Fruit fly (Drosophila melanogaster): ENCODE data around the gene CG31643.

Gene CG31643

dm6 chr2L:6034344-6034743 lies 3.6 kb upstream of the CG31643 start, which contains the start of gene CG9109:
CG9109 (minus strand) TSS chr2L:6034423.
- TF ChIP-seq vfl (GFP tag; optimal IDR thresholded peaks at IDR 0.05) (no peak), CG12769 (tag; optimal IDR thresholded peaks at IDR 0.05) (no peak), Drgx (GFP tag; IDR thresholded peaks at IDR 0.05) (no peak), ewg (GFP tag; optimal IDR thresholded peaks at IDR 0.05) (peak; percentile 55), bowl (GFP tag; IDR thresholded peaks at IDR 0.05) (no peak), gcm (GFP tag; optimal IDR thresholded peaks at IDR 0.05) (no peak), tgo (GFP tag; IDR thresholded peaks at IDR 0.05) (no peak), Ravus (GFP tag; IDR thresholded peaks at IDR 0.05) (no peak), dimm (GFP tag; IDR thresholded peaks at IDR 0.05) (no peak), Rx (GFP tag; IDR thresholded peaks at IDR 0.05) (no peak), fd96Cb (tag; optimal IDR thresholded peaks at IDR 0.05) (no peak), mirr (GFP tag; optimal IDR thresholded peaks at IDR 0.05) (no peak), CG3281 (GFP tag; optimal IDR thresholded peaks at IDR 0.05) (no peak), scrt (GFP tag; optimal IDR thresholded peaks at IDR 0.05) (peak; percentile 77), CG10209 (GFP tag; optimal IDR thresholded peaks at IDR 0.05) (no peak), pho (GFP tag; optimal IDR thresholded peaks at IDR 0.05) (no peak)

- no peak for TF ChIP-seq pan (optimal IDR thresholded peaks at IDR 0.05)
- no peak for TF ChIP-seq pan (GFP tag; optimal IDR thresholded peaks at IDR 0.05 in 1 of 2, IDR thresholded peaks at IDR 0.05 in 1 of 2)
- TF ChIP-seq CG15479 (GFP tag; optimal IDR thresholded peaks at IDR 0.05), result no peak
- TF ChIP-seq CG3847 (GFP tag; IDR thresholded peaks at IDR 0.05), result no peak
- TF ChIP-seq ac (GFP tag; optimal IDR thresholded peaks at IDR 0.05), result no peak
- TF ChIP-seq pros (GFP tag; optimal IDR thresholded peaks at IDR 0.05), result no peak
- TF ChIP-seq CG7357 (GFP tag; IDR thresholded peaks at IDR 0.05), result no peak
- no peak for TF ChIP-seq stc (GFP tag; IDR thresholded peaks at IDR 0.05)
- no peak for TF ChIP-seq PHDP (tag; optimal IDR thresholded peaks at IDR 0.05)
- TF ChIP-seq HHEX (GFP tag; optimal IDR thresholded peaks at IDR 0.05), result no peak
- no peak for TF ChIP-seq CG7372 (GFP tag; IDR thresholded peaks at IDR 0.05)
- TF ChIP-seq CG6175 (GFP tag; IDR thresholded peaks at IDR 0.05), result no peak
- no peak for TF ChIP-seq CG2889 (GFP tag; IDR thresholded peaks at IDR 0.05)
- no peak for TF ChIP-seq CG11398 (GFP tag; optimal IDR thresholded peaks at IDR 0.05)
- no peak for TF ChIP-seq sqz (GFP tag; optimal IDR thresholded peaks at IDR 0.05)
- no peak for TF ChIP-seq gt (GFP tag; IDR thresholded peaks at IDR 0.05)
Observed at dm6 chr2L:6035155-6035554, 2.8 kb upstream of the CG31643 start.

dm6 chr2L:6036710-6037109 lies 1.2 kb upstream of the CG31643 start, which contains the start of gene mtm:
mtm (minus strand) TSS chr2L:6037015.
- TF ChIP-seq hbn (GFP tag; IDR thresholded peaks at IDR 0.05; ENCODE audit: partially characterized antibody) (0 out of 2 replicates have a peak, but pooled peaks have one; percentile 19), Dll (GFP tag; IDR thresholded peaks at IDR 0.05; ENCODE audit: partially characterized antibody) (0 out of 4 replicates have a peak, but pooled peaks have one; percentile 19), CG15514 (GFP tag; optimal IDR thresholded peaks at IDR 0.05) (peak; percentile 21), trh (GFP tag; optimal IDR thresholded peaks at IDR 0.05) (no peak), tx (GFP tag; optimal IDR thresholded peaks at IDR 0.05) (no peak), sna (GFP tag; IDR thresholded peaks at IDR 0.05; ENCODE audit: partially characterized antibody) (0 out of 2 replicates have a peak, but pooled peaks have one; percentile 30), trem (tag; optimal IDR thresholded peaks at IDR 0.05) (peak; percentile 99), Aef1 (GFP tag; IDR thresholded peaks at IDR 0.05) (no peak), gfzf (GFP tag; optimal IDR thresholded peaks at IDR 0.05) (peak; percentile 8), stwl (tag; optimal IDR thresholded peaks at IDR 0.05) (peak; percentile 46), MESR4 (GFP tag; optimal IDR thresholded peaks at IDR 0.05) (peak; percentile 74), YL-1 (GFP tag; optimal IDR thresholded peaks at IDR 0.05) (peak; percentile 47), chinmo (GFP tag; IDR thresholded peaks at IDR 0.05; ENCODE audit: partially characterized antibody) (0 out of 4 replicates have a peak, but pooled peaks have one; percentile 41), CG42726 (GFP tag; IDR thresholded peaks at IDR 0.05; ENCODE audit: partially characterized antibody) (no peak), Atf-2 (GFP tag; optimal IDR thresholded peaks at IDR 0.05) (no peak), E2f2 (GFP tag; IDR thresholded peaks at IDR 0.05) (peak; percentile 90), CG10267 (tag; optimal IDR thresholded peaks at IDR 0.05) (peak; percentile 4), nerfin-1 (tag; optimal IDR thresholded peaks at IDR 0.05) (peak; percentile 69)

Data from whole organism, embryonic.